Fruit fly (Drosophila melanogaster) whole organism, embryonic: ENCODE measurements around the gene dgt1.
A peak's percentile ranks its signal among the peaks of the same experiment; 100 is the strongest.

ENCODE experiments used
- Ada2b ChIP-seq: fragments of 200-800 bp; sonication (Bioruptor generic); IDR thresholded peaks from 2 replicates; pipeline ENCODE4 v1.3.6; 2022; ENCODE audit warnings: missing biosample characterization, missing genetic modification characterization
- Aef1 ChIP-seq: fragments of 200-800 bp; sonication (Bioruptor generic); IDR thresholded peaks from 3 replicates; pipeline ENCODE4 v1.3.6; 2022; ENCODE audit warnings: missing biosample characterization, missing genetic modification characterization
- C15 ChIP-seq: fragments of 200-800 bp; sonication (Bioruptor generic); IDR thresholded peaks from 3 replicates; pipeline ENCODE4 v1.3.6; 2022; ENCODE audit warnings: missing biosample characterization, missing genetic modification characterization
- CG1024 ChIP-seq: fragments of 200-800 bp; sonication (Bioruptor generic); IDR thresholded peaks from 2 replicates; pipeline ENCODE4 v1.3.6; 2022; ENCODE audit warnings: missing biosample characterization, missing genetic modification characterization
- CG10366 ChIP-seq: fragments of 200-800 bp; sonication (Bioruptor generic); IDR thresholded peaks from 2 replicates; pipeline ENCODE4 v1.3.6; 2022; ENCODE audit warnings: missing biosample characterization, missing genetic modification characterization
- CG10431 ChIP-seq: fragments of 200-800 bp; sonication (Bioruptor generic); optimal IDR thresholded peaks from 3 replicates; lab custom pipeline; 2018; ENCODE audit warnings: missing biosample characterization, mild to moderate bottlenecking, missing genetic modification characterization
- CG10979 ChIP-seq: fragments of 200-800 bp; sonication (Bioruptor generic); optimal IDR thresholded peaks from 2 replicates; lab custom pipeline; 2018; ENCODE audit warnings: missing biosample characterization, mild to moderate bottlenecking, missing genetic modification characterization, moderate library complexity
- CG11247 ChIP-seq: fragments of 200-800 bp; sonication (Bioruptor generic); IDR thresholded peaks from 2 replicates; pipeline ENCODE4 v1.3.6; 2022; ENCODE audit warnings: missing biosample characterization, missing genetic modification characterization
- CG11696 ChIP-seq: fragments of 200-800 bp; sonication (Bioruptor generic); IDR thresholded peaks from 2 replicates; pipeline ENCODE4 v1.3.6; 2022; ENCODE audit warnings: missing biosample characterization, missing genetic modification characterization
- CG1233 ChIP-seq: fragments of 200-800 bp; sonication (Bioruptor generic); optimal IDR thresholded peaks from 4 replicates; lab custom pipeline; 2018; ENCODE audit warnings: missing biosample characterization, mild to moderate bottlenecking, missing genetic modification characterization
- CG16779 ChIP-seq: fragments of 200-800 bp; sonication (Bioruptor generic); IDR thresholded peaks from 2 replicates; pipeline ENCODE4 v1.3.6; 2022; ENCODE audit warnings: missing biosample characterization, missing genetic modification characterization
- CG16813 ChIP-seq: fragments of 200-800 bp; sonication (Bioruptor generic); IDR thresholded peaks from 3 replicates; pipeline ENCODE4 v1.3.6; 2022; ENCODE audit warnings: missing biosample characterization, missing genetic modification characterization; ENCODE audit not compliant: partially characterized antibody
- CG17186 ChIP-seq: fragments of 200-800 bp; sonication (Bioruptor generic); optimal IDR thresholded peaks from 3 replicates; lab custom pipeline; 2017; ENCODE audit warnings: missing biosample characterization, missing genetic modification reagents, missing genetic modification characterization
- CG31441 ChIP-seq: fragments of 200-800 bp; sonication (Bioruptor generic); IDR thresholded peaks from 2 replicates; pipeline ENCODE4 v1.3.6; 2022; ENCODE audit warnings: missing biosample characterization, missing genetic modification characterization
- CG32767 ChIP-seq: fragments of 200-800 bp; sonication (Bioruptor generic); IDR thresholded peaks from 2 replicates; pipeline ENCODE4 v1.3.6; 2022; ENCODE audit warnings: missing biosample characterization, missing genetic modification characterization
- CG34224 ChIP-seq: fragments of 200-800 bp; sonication (Bioruptor generic); IDR thresholded peaks from 3 replicates; pipeline ENCODE4 v1.3.6; 2022; ENCODE audit warnings: missing biosample characterization, missing genetic modification characterization; ENCODE audit not compliant: partially characterized antibody
- CG4282 ChIP-seq: fragments of 200-800 bp; sonication (Bioruptor generic); optimal IDR thresholded peaks from 2 replicates; lab custom pipeline; 2016; ENCODE audit warnings: missing biosample characterization, missing genetic modification characterization
- CG4617 ChIP-seq: fragments of 200-800 bp; sonication (Bioruptor generic); optimal IDR thresholded peaks from 3 replicates; lab custom pipeline; 2016; ENCODE audit warnings: missing biosample characterization, missing genetic modification characterization, borderline replicate concordance
- CG5180 ChIP-seq: fragments of 200-800 bp; sonication (Bioruptor generic); optimal IDR thresholded peaks from 3 replicates; lab custom pipeline; 2017; ENCODE audit warnings: missing biosample characterization, missing genetic modification characterization, mild to moderate bottlenecking, moderate library complexity, missing genetic modification reagents
- CG7372 ChIP-seq: fragments of 200-800 bp; sonication (Bioruptor generic); IDR thresholded peaks from 2 replicates; pipeline ENCODE4 v1.3.6; 2022; ENCODE audit warnings: missing biosample characterization, missing genetic modification characterization
- CG7786 ChIP-seq: fragments of 200-800 bp; sonication (Bioruptor generic); optimal IDR thresholded peaks from 2 replicates; lab custom pipeline; 2016; ENCODE audit warnings: missing biosample characterization, missing genetic modification characterization
- Doc3 ChIP-seq: fragments of 200-800 bp; sonication (Bioruptor generic); IDR thresholded peaks from 3 replicates; pipeline ENCODE4 v1.3.6; 2022; ENCODE audit warnings: missing biosample characterization, missing genetic modification characterization; ENCODE audit not compliant: partially characterized antibody
- E2f2 ChIP-seq: fragments of 200-800 bp; sonication (Bioruptor generic); IDR thresholded peaks from 2 replicates; pipeline ENCODE4 v1.3.6; 2022; ENCODE audit warnings: missing biosample characterization, missing genetic modification characterization
- Fer2 ChIP-seq: fragments of 200-800 bp; sonication (Bioruptor generic); optimal IDR thresholded peaks from 2 replicates; lab custom pipeline; 2018; ENCODE audit warnings: missing biosample characterization, mild to moderate bottlenecking, missing genetic modification characterization, moderate library complexity
- GATAe ChIP-seq: fragments of 200-800 bp; sonication (Bioruptor generic); conservative IDR thresholded peaks from 2 replicates; pipeline ENCODE4 v1.3.6; 2022; ENCODE audit warnings: missing biosample characterization, missing genetic modification characterization
- MTF-1 ChIP-seq: fragments of 200-800 bp; sonication (Bioruptor generic); optimal IDR thresholded peaks from 2 replicates; lab custom pipeline; 2018; ENCODE audit warnings: missing biosample characterization, mild to moderate bottlenecking, missing genetic modification characterization, borderline replicate concordance
- Med ChIP-seq: fragments of 200-800 bp; sonication (Bioruptor generic); peaks from one replicate; lab custom pipeline; 2016; ENCODE audit warnings: missing biosample characterization, missing genetic modification characterization, mild to moderate bottlenecking, inconsistent platforms, moderate library complexity
- Neu2 ChIP-seq: fragments of 200-800 bp; sonication (Bioruptor generic); optimal IDR thresholded peaks from 3 replicates; lab custom pipeline; 2016; ENCODE audit warnings: missing biosample characterization, missing genetic modification characterization, borderline replicate concordance
- Opbp ChIP-seq: fragments of 200-800 bp; sonication (Bioruptor generic); IDR thresholded peaks from 3 replicates; pipeline ENCODE4 v1.3.6; 2022; ENCODE audit warnings: missing biosample characterization, missing genetic modification characterization; ENCODE audit not compliant: partially characterized antibody
- Sin3A ChIP-seq: fragments of >200 bp; optimal IDR thresholded peaks from 2 replicates; lab custom pipeline; 2018
- ac ChIP-seq: fragments of 200-800 bp; sonication (Bioruptor generic); optimal IDR thresholded peaks from 3 replicates; lab custom pipeline; 2017; ENCODE audit warnings: missing biosample characterization, mild to moderate bottlenecking, missing genetic modification characterization
- aop ChIP-seq: fragments of 200-800 bp; sonication (Bioruptor generic); IDR thresholded peaks from 2 replicates; pipeline ENCODE4 v1.3.6; 2022; ENCODE audit warnings: missing biosample characterization, missing genetic modification characterization
- bsh ChIP-seq, 2 experiments: fragments of 200-800 bp; sonication (Bioruptor generic); optimal IDR thresholded peaks; 2 replicates each; lab custom pipeline; 2017 to 2018; ENCODE audit warnings: mild to moderate bottlenecking in 2 of 2, missing biosample characterization in 2 of 2, missing genetic modification characterization in 2 of 2, moderate library complexity in 1 of 2
- corto ChIP-seq: fragments of 200-800 bp; sonication (Bioruptor generic); optimal IDR thresholded peaks from 2 replicates; lab custom pipeline; 2016; ENCODE audit warnings: missing biosample characterization, mild to moderate bottlenecking, missing genetic modification characterization, moderate library complexity
- ftz-f1 ChIP-seq: fragments of 200-800 bp; sonication (Bioruptor generic); optimal IDR thresholded peaks from 2 replicates; lab custom pipeline; 2016; ENCODE audit warnings: missing biosample characterization, missing genetic modification characterization
- gcm ChIP-seq: fragments of 200-800 bp; sonication (Bioruptor generic); optimal IDR thresholded peaks from 2 replicates; lab custom pipeline; 2019; ENCODE audit warnings: missing biosample characterization, mild to moderate bottlenecking, missing genetic modification characterization, moderate library complexity
- gfzf ChIP-seq: fragments of 200-800 bp; sonication (Bioruptor generic); optimal IDR thresholded peaks from 2 replicates; lab custom pipeline; 2016; ENCODE audit warnings: missing biosample characterization, mild to moderate bottlenecking, missing genetic modification characterization, moderate library complexity
- grau ChIP-seq: fragments of 200-800 bp; optimal IDR thresholded peaks from 3 replicates; lab custom pipeline; 2019; ENCODE audit warnings: missing biosample characterization, mild to moderate bottlenecking, missing genetic modification characterization, moderate library complexity
- hb ChIP-seq: fragments of 200-800 bp; sonication (Bioruptor generic); IDR thresholded peaks from 3 replicates; pipeline ENCODE4 v1.3.6; 2022; ENCODE audit warnings: missing biosample characterization, missing genetic modification characterization; ENCODE audit not compliant: partially characterized antibody
- ind ChIP-seq: fragments of 200-800 bp; sonication (Bioruptor generic); optimal IDR thresholded peaks from 3 replicates; lab custom pipeline; 2016; ENCODE audit warnings: missing biosample characterization, missing genetic modification characterization
- jumu ChIP-seq: fragments of 200-800 bp; sonication (Bioruptor generic); optimal IDR thresholded peaks from 3 replicates; lab custom pipeline; 2016; ENCODE audit warnings: missing biosample characterization, missing genetic modification characterization
- nmo ChIP-seq: fragments of 200-800 bp; sonication (Bioruptor generic); optimal IDR thresholded peaks from 2 replicates; lab custom pipeline; 2018; ENCODE audit warnings: missing biosample characterization, mild to moderate bottlenecking, missing genetic modification characterization, moderate library complexity
- odd ChIP-seq: fragments of 200-800 bp; sonication (Bioruptor generic); optimal IDR thresholded peaks from 2 replicates; lab custom pipeline; 2017; ENCODE audit warnings: missing biosample characterization, mild to moderate bottlenecking, missing genetic modification characterization
- pnt ChIP-seq: fragments of 200-800 bp; sonication (Bioruptor generic); optimal IDR thresholded peaks from 3 replicates; lab custom pipeline; 2016; ENCODE audit warnings: missing biosample characterization, missing genetic modification characterization
- ranshi ChIP-seq: fragments of 200-800 bp; sonication (Bioruptor generic); IDR thresholded peaks from 2 replicates; pipeline ENCODE4 v1.3.6; 2022; ENCODE audit warnings: missing biosample characterization, missing genetic modification characterization
- sc ChIP-seq, 3 experiments: fragments of >200 bp in 2 of 3; fragments of 200-800 bp in 1 of 3; sonication (Bioruptor generic) in 1 of 3; optimal IDR thresholded peaks; 2 replicates in 2 of 3; 3 replicates in 1 of 3; lab custom pipeline; 2017; ENCODE audit warnings: mild to moderate bottlenecking in 1 of 3, missing biosample characterization in 1 of 3, missing genetic modification characterization in 1 of 3, missing genetic modification reagents in 1 of 3
- sr ChIP-seq: fragments of 200-800 bp; sonication (Bioruptor generic); IDR thresholded peaks from 3 replicates; pipeline ENCODE4 v1.3.6; 2022; ENCODE audit warnings: missing biosample characterization, missing genetic modification characterization
- tap ChIP-seq: fragments of 200-800 bp; optimal IDR thresholded peaks from 3 replicates; lab custom pipeline; 2019; ENCODE audit warnings: missing biosample characterization, mild to moderate bottlenecking, missing genetic modification characterization, moderate library complexity
- vfl ChIP-seq: fragments of 200-800 bp; sonication (Bioruptor generic); optimal IDR thresholded peaks from 2 replicates; lab custom pipeline; 2016; ENCODE audit warnings: missing biosample characterization, missing genetic modification characterization

The dgt1 gene

DNA sequence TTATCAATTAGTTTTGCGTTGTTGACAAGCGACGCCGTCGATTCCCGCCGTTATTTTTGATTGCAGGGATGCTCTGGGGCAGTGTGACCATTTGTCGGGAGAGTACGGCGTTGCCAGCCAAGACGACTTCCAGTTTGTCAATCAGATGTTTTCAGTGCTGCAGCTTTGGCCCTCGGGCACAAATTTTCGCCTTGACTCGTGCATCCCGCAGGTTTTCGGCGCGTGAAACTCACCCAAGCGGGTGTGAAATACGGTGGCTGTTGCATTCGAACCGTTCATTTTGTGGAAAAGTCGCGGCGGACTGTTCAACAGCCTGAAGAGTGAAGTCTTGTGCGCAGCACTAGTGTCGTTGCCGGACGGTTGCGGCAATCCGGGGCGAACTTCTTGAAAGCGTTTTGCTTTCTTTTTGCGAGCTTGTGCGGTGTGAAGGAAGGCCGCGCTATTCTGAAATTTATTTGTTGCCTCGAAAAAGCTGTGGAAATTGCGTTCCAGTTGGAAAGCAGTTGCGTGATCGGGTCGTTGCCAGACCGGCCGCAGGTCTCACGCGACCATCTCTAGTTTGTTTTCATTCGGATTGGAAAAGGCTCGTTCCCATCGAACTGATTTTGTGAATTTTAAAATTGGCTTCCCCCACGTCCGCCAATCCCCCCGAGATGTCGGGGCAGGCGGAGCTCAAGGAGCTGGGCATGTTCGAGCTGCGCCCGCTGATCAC, 50.5 kb downstream of the dgt1 start, which contains the start of the genes ca and ncd (continued):
- TF ChIP-seq tap (no peak), nmo (GFP tag; lab: Kevin White, UChicago) (peak; percentile 48), CG32767 (GFP tag; lab: Robert Waterston, UW) (no peak), MTF-1 (GFP tag; lab: Kevin White, UChicago) (no peak), gfzf (GFP tag; lab: Kevin White, UChicago) (peak; percentile 59), Aef1 (GFP tag; lab: Robert Waterston, UW) (no peak), Sin3A (lab: Kevin White, UChicago) (peak; percentile 96), grau (no peak), ac (no peak), corto (GFP tag; lab: Kevin White, UChicago) (no peak), CG4617 (GFP tag; lab: Kevin White, UChicago) (peak; percentile 95), C15 (GFP tag; lab: Robert Waterston, UW) (no peak), CG17186 (GFP tag; lab: Kevin White, UChicago) (peak; percentile 6), CG16779 (GFP tag; lab: Robert Waterston, UW) (no peak), hb (peak; percentile 55; the same call in 1 of the 3 replicates), jumu (peak; percentile 62), CG11247 (no peak), CG16813 (GFP tag; lab: Robert Waterston, UW) (peak; percentile 67), gcm (GFP tag; lab: Kevin White, UChicago) (no peak), CG5180 (GFP tag; lab: Kevin White, UChicago) (no peak), Ada2b (GFP tag; lab: Robert Waterston, UW) (no peak), ranshi (GFP tag; lab: Robert Waterston, UW) (no peak), sr (no peak), E2f2 (GFP tag; lab: Robert Waterston, UW) (peak; percentile 85), ftz-f1 (peak; percentile 72), CG10366 (GFP tag; lab: Robert Waterston, UW) (no peak), CG10979 (tag; lab: Kevin White, UChicago) (no peak), ind (GFP tag; lab: Kevin White, UChicago) (no peak), CG34224 (GFP tag; lab: Robert Waterston, UW) (peak; percentile 58), CG11696 (GFP tag; lab: Robert Waterston, UW) (no peak), aop (no peak), Doc3 (0 out of 3 replicates have a peak, but pooled peaks have one; percentile 42), GATAe (GFP tag; lab: Robert Waterston, UW) (no peak), CG7372 (GFP tag; lab: Robert Waterston, UW) (no peak), CG10431 (GFP tag; lab: Kevin White, UChicago) (no peak), CG4282 (GFP tag; lab: Kevin White, UChicago) (no peak), sc (optimal IDR thresholded peaks at IDR 0.05; lab: Kevin White, UChicago) (no peak), sc (GFP tag; optimal IDR thresholded peaks at IDR 0.05; lab: Kevin White, UChicago) (no peak), Neu2 (GFP tag; lab: Kevin White, UChicago) (no peak), bsh (GFP tag; optimal IDR thresholded peaks at IDR 0.05; lab: Kevin White, UChicago) (no peak), Opbp (GFP tag; lab: Robert Waterston, UW) (peak; percentile 62), CG1024 (GFP tag; lab: Robert Waterston, UW) (no peak), Med (peak; percentile 63), CG7786 (GFP tag; lab: Kevin White, UChicago) (no peak), CG1233 (no peak), vfl (GFP tag; lab: Kevin White, UChicago) (no peak), CG31441 (no peak), Fer2 (tag; lab: Kevin White, UChicago) (no peak), pnt (GFP tag; lab: Kevin White, UChicago) (no peak), odd (GFP tag; lab: Kevin White, UChicago) (no peak)
